Worm (Caenorhabditis elegans) whole organism, L4/young adult: ENCODE results near the gene ZC506.1.

ENCODE experiments used
- W03F9.2 ChIP-seq: fragments of 150-350 bp; optimal IDR thresholded peaks from 2 replicates; lab custom pipeline; 2014; ENCODE audit warnings: missing biosample characterization, missing genetic modification characterization
- dao-5 ChIP-seq: sonication (generic microtip); optimal IDR thresholded peaks from 2 replicates; lab custom pipeline; 2016; ENCODE audit warnings: missing genotype, missing genetic modification characterization, moderate library complexity, missing compliant biosample characterization
- him-1 ChIP-seq: sonication (generic microtip); optimal IDR thresholded peaks from 2 replicates; lab custom pipeline; 2016; ENCODE audit warnings: missing genotype, missing genetic modification reagents, missing genetic modification characterization, missing compliant biosample characterization

The ZC506.1 gene

DNA sequence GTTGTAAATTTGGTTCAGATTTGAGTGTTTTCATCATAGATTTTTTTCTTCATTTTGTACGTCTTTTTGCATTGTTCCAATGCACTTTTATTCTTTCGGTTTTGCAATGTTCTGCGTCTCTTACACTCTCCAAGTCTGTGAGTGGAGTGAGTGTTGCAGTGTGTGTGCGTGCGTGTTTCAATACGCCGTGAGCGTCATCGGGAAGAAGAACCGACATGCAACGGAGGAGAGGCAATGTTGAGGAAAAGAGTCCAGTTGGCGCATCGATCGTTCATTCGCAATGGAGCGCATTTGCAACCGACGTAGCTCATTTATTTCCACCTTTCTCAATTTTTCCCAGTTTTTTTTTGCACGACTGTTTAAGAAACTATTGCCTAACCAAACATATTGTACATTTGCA is at the start of gene ZC506.1:
Gene ZC506.1, plus strand, starts transcription at position 400 of the 400 bp plus-strand sequence.
- TF ChIP-seq him-1 (tag; lab: Kevin White, UChicago) (peak; percentile 90), W03F9.2 (tag; lab: Kevin White, UChicago) (peak; percentile 91), dao-5 (peak; percentile 31)

ce11 chrX:9917362-9917761 is 41.4 kb upstream of the ZC506.1 start, which contains the start of gene F21G4.6:
TSS of gene F21G4.6 (minus strand) at chrX:9917448.
- TF ChIP-seq dao-5 (no peak), W03F9.2 (tag; lab: Kevin White, UChicago) (no peak), him-1 (tag; lab: Kevin White, UChicago) (no peak)

DNA sequence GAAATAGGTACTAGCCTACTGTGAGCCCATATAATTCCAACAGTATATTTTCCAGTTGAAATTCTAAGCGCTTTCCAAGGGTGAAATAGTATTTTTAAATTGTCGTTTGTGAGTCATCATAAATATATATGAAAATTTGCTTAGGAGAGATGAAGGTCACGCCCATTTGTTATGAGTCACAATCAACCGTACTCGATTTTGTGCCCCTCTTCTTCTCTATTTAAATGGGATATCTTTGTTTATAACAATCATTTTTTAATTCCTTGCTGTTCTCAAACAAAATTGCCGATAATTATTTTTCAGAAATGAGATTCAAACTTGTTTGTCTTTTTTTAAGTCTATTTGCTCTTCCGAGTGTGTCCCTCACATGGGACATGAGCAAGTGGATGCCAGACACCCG is 39.8 kb upstream of the ZC506.1 start, which contains the start of gene folr-1:
Gene folr-1, plus strand, starts transcription at position 301 of the 400 bp plus-strand sequence.
- TF ChIP-seq dao-5 (no peak), W03F9.2 (tag; lab: Kevin White, UChicago) (no peak), him-1 (tag; lab: Kevin White, UChicago) (no peak)

DNA sequence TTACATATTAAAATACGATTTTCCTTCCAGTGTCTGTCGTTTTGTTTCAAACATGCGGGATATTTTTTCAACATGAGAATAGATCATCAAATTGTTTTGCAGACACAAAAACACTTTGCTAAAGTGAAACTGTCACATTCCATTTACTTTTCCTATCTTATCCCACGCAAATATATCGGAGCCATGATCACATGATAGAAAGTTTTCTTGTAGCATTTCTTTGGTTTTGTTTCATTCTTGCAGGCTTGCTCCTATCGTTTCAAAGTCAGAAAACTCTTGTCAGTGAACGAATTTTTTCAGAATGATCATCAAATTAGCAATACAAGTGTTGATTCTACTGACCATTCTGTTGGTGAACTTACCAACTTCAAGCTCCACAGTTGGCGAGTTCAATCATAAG is 37.5 kb upstream of the ZC506.1 start, which contains the start of gene C17G1.2:
Gene C17G1.2, plus strand, starts transcription at position 301 of the 400 bp plus-strand sequence.
- TF ChIP-seq him-1 (tag; lab: Kevin White, UChicago) (no peak), W03F9.2 (tag; lab: Kevin White, UChicago) (no peak), dao-5 (no peak)

DNA sequence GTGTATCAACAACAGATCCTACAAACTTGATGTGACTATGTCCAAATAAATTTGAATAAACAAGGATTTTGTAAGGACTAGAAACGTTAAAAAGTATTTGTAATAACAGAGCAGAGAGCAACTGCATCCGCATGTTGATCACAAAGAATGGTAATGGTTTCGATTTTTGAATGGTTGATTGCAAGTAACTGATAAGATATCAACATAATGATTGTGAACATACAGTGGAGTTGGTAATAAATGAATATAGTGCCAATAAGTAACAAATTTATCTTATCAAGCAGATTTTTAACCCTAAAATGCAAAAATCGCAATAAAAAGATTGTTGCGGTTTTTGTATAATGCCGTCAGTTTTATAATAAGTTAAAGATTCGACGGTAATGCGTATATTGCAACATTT is 33.8 kb upstream of the ZC506.1 start, which contains the start of gene ugt-23:
Gene ugt-23, minus strand, starts transcription at position 212 of the 400 bp plus-strand sequence.
- no peak for TF ChIP-seq him-1 (tag; lab: Kevin White, UChicago)

- TF ChIP-seq W03F9.2 (tag; lab: Kevin White, UChicago) (no peak), dao-5 (no peak), him-1 (tag; lab: Kevin White, UChicago) (no peak)
Measured at ce11 chrX:9927993-9928392, 30.8 kb upstream of the ZC506.1 start.

ce11 chrX:9931362-9931761 is 27.4 kb upstream of the ZC506.1 start, which contains the start of gene nra-3:
TSS of gene nra-3 (minus strand) at chrX:9931462.
- no peak for TF ChIP-seq him-1 (tag; lab: Kevin White, UChicago)
- no peak for TF ChIP-seq dao-5
- no peak for TF ChIP-seq W03F9.2 (tag; lab: Kevin White, UChicago)

ce11 chrX:9932226-9932773 is 26.5 kb upstream of the ZC506.1 start, which contains the start of gene tsp-21:
TSS of gene tsp-21 (plus strand) at chrX:9932371.
- TF ChIP-seq him-1 (tag; lab: Kevin White, UChicago) (no peak), dao-5 (no peak), W03F9.2 (tag; lab: Kevin White, UChicago) (peak; percentile 66)

ce11 chrX:9933291-9934008 is 25.3 kb upstream of the ZC506.1 start:
- TF ChIP-seq him-1 (tag; lab: Kevin White, UChicago) (no peak), W03F9.2 (tag; lab: Kevin White, UChicago) (no peak), dao-5 (no peak)

- no peak for TF ChIP-seq him-1 (tag; lab: Kevin White, UChicago)
- no peak for TF ChIP-seq dao-5
- TF ChIP-seq W03F9.2 (tag; lab: Kevin White, UChicago): no peak
Measured at ce11 chrX:9934009-9934323, 24.8 kb upstream of the ZC506.1 start.

- TF ChIP-seq him-1 (tag; lab: Kevin White, UChicago) (no peak), dao-5 (no peak), W03F9.2 (tag; lab: Kevin White, UChicago) (no peak)
Measured at ce11 chrX:9938091-9938490, 20.7 kb upstream of the ZC506.1 start.

DNA sequence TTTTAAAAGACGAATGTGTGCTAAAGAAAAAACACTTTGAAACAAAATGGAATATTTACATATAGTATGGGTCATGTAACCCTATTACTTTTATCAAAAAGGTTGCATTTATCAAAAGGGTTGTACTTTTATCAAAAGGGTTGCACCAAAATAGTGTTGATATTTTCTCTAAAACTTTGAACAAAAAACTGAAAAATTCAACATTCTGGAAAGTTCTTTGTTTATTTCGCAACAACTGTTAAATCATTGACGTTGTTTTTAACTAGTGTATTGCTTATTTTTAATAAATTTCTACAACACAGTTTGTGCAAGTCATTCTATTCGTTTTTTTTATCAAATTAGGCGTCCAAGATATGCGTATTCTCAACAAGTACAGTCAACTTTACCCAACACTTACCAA is 20.2 kb upstream of the ZC506.1 start, which contains the start of the genes C17G1.5 and C17G1.14:
Gene C17G1.5, plus strand, starts transcription at position 266 of the 400 bp plus-strand sequence.
Gene C17G1.14, plus strand, starts transcription at position 277 of the 400 bp plus-strand sequence.
- TF ChIP-seq dao-5: no peak
- TF ChIP-seq W03F9.2 (tag; lab: Kevin White, UChicago): no peak
- no peak for TF ChIP-seq him-1 (tag; lab: Kevin White, UChicago)

DNA sequence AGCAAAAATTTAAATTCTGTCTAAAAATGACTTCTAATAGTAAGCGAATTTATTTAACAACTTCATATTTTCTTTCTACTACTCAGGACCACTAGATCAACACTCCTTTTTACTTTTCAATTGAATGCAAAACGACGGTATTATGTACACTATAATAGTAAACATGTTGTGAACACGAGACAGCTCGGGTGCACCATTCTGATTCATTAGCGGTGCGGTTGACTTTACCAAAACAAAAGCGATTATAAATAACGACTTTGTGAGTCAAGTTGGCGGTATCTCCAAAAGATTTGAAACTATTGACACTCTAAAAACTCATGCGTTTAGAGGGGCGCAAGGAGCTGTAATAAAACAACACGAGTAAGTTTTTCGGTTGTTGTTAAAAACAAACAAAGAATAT is 18.2 kb upstream of the ZC506.1 start:
- TF ChIP-seq dao-5: no peak
- TF ChIP-seq W03F9.2 (tag; lab: Kevin White, UChicago): no peak
- no peak for TF ChIP-seq him-1 (tag; lab: Kevin White, UChicago)

- TF ChIP-seq W03F9.2 (tag; lab: Kevin White, UChicago) (no peak), dao-5 (no peak), him-1 (tag; lab: Kevin White, UChicago) (no peak)
Measured at ce11 chrX:9941379-9941778, 17.4 kb upstream of the ZC506.1 start.
